Fruit fly (Drosophila melanogaster) whole organism, adult: ENCODE measurements around the gene Pburs.

ENCODE experiments used
- CG11617 ChIP-seq: fragments of 200-800 bp; sonication (Bioruptor generic); optimal IDR thresholded peaks from 2 replicates; lab custom pipeline; 2017; ENCODE audit warnings: mild to moderate bottlenecking, missing biosample characterization, missing genetic modification reagents, missing genetic modification characterization
- CG14711 ChIP-seq: fragments of 200-800 bp; sonication (Bioruptor generic); optimal IDR thresholded peaks from 2 replicates; lab custom pipeline; 2018; ENCODE audit warnings: missing biosample characterization, mild to moderate bottlenecking, missing genetic modification characterization, moderate library complexity
- CG1620 ChIP-seq: fragments of 200-800 bp; sonication (Bioruptor generic); optimal IDR thresholded peaks from 2 replicates; lab custom pipeline; 2016; ENCODE audit warnings: missing biosample characterization, missing genetic modification characterization
- CG33017 ChIP-seq: fragments of 200-800 bp; sonication (Bioruptor generic); optimal IDR thresholded peaks from 2 replicates; lab custom pipeline; 2018; ENCODE audit warnings: missing biosample characterization, mild to moderate bottlenecking, missing genetic modification characterization, moderate library complexity
- CG7045 ChIP-seq: fragments of 200-800 bp; sonication (Bioruptor generic); optimal IDR thresholded peaks from 2 replicates; lab custom pipeline; 2017; ENCODE audit warnings: missing biosample characterization, mild to moderate bottlenecking, missing genetic modification characterization
- Crg-1 ChIP-seq: fragments of 200-800 bp; sonication (Bioruptor generic); optimal IDR thresholded peaks from 2 replicates; lab custom pipeline; 2016; ENCODE audit warnings: missing biosample characterization, missing genetic modification characterization
- cic ChIP-seq: fragments of 200-800 bp; sonication (Bioruptor generic); optimal IDR thresholded peaks from 2 replicates; lab custom pipeline; 2017; ENCODE audit warnings: missing biosample characterization, mild to moderate bottlenecking, missing genetic modification characterization, moderate library complexity
- kay ChIP-seq: fragments of 200-800 bp; sonication (Bioruptor generic); peaks from one replicate; lab custom pipeline; 2016; ENCODE audit warnings: missing biosample characterization, missing genetic modification characterization, borderline replicate concordance
- toe ChIP-seq: fragments of 200-800 bp; sonication (Bioruptor generic); optimal IDR thresholded peaks from 2 replicates; lab custom pipeline; 2016; ENCODE audit warnings: missing biosample characterization, missing genetic modification characterization

- TF ChIP-seq CG11617 (GFP tag; lab: Kevin White, UChicago) (no peak), kay (GFP tag; lab: Kevin White, UChicago) (no peak), CG7045 (GFP tag; lab: Kevin White, UChicago) (no peak), toe (GFP tag; lab: Kevin White, UChicago) (no peak), cic (GFP tag; lab: Kevin White, UChicago) (no peak), Crg-1 (GFP tag; lab: Kevin White, UChicago) (no peak), CG14711 (tag; lab: Kevin White, UChicago) (no peak), CG1620 (GFP tag; lab: Kevin White, UChicago) (no peak), CG33017 (no peak)
Measured at dm6 chr2L:14456268-14456667, 39.1 kb upstream of the Pburs start.
